Fruit fly (Drosophila melanogaster) ovary, adult (tissue): Measurements from ENCODE around the gene red.

Experiments used
- CG17801 ChIP-seq: fragments of 200-800 bp; optimal IDR thresholded peaks from 2 replicates; lab custom pipeline; 2019; ENCODE audit warnings: missing biosample characterization, mild to moderate bottlenecking, missing genetic modification characterization, moderate library complexity; ENCODE audit not compliant: partially characterized antibody

red gene

DNA sequence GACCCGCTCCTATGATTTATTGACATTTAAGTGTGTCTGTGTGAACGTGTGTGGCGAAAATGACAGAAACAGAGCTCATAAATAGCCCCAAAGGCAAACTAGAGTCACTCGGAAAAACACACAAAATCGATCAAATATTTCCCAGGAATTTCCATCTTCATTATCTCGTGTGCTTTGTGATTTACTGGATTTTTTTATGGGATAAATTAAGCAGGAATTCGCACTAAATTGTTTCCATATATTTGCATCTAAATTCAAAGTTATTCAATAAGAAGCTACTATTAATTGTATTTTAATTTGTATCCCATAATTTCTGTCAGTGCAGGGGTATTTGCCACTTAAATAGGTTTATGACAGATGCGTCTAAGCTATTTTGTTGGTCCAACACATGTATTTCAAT is 43.9 kb downstream of the red start:
- no peak for TF ChIP-seq CG17801 (GFP tag; lab: Kevin White, UChicago)

DNA sequence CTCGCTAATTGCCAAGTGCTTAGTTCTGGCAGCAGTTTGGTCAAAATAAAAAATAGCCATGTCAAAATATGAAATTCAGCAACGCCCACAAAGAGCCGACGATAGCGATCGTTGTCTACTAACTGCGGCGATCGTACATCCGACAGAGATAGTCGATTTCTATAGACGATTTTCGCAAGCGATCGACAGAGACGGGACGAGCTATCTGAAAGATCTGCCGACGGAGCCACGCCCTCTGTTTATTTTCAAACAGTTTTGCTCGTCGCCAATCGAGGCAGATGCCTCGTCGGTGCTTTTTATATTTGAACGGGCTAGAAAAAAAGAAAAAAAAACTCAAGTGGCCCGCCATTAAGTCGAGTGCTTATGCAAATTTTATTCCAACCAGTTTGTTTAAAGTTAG is 46.6 kb downstream of the red start:
- no peak for TF ChIP-seq CG17801 (GFP tag; lab: Kevin White, UChicago)

DNA sequence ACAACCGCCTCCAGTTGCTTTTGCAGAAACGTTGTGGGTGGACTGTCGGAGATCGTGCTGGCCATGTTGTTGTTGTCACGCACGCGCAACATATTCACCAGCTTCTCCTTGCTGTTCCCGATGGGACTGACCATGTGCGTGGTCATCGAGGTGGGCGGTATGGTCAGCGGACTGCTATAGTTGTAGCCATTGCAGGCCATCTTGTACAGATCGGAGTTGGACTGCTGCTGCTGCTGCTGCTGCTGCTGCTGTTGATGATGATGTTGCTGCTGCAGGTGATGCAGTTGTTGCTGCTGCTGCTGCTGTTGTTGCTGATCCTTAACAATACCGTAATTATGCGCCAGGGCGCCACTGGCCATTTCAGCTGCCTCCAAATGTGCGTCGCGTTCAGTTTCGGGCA is 55.9 kb downstream of the red start:
- TF ChIP-seq CG17801 (GFP tag; lab: Kevin White, UChicago): no peak

DNA sequence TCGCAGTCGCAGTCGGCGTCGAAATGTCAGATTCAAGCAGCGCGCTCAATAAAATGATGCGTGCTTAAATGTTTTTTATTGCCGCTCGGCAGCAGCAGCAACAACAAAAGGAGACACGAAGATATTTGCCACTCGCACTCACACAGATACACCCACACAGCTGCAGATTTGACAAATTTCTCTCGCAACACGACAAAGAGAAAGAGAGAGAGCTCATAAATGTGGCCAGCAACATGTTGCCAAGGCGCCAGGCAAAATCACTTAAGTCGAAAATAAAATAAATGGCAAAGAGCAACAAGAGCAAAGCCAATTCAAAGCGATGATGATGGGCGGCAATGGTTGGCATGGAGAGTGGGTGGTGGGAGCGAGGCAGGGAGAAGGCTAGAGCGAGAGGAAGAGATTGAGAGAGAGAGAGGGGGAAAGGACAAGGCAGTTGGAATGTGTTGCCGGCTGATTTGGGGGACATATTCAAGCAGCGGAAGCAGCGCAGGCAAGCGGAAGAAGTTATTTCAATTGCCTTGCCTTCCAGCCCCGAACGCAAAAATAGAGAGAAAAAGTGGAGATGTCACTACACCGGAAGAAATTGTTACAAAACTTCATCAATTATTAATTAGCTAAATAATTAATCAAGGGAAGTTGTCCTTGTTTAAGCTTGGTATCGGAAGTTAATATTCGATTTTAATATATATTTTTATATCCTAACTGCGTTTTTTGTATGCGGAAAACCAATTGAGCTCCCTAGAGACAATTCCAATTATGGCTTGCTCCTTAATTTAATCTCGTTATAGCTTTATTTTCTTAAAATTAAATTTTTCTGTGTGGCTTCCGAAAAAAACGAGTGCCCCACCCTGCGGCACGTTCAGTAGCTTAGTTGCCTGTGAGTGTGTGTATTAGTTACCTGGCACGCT is 58.2 kb downstream of the red start:
- no peak for TF ChIP-seq CG17801 (GFP tag; lab: Kevin White, UChicago)

DNA sequence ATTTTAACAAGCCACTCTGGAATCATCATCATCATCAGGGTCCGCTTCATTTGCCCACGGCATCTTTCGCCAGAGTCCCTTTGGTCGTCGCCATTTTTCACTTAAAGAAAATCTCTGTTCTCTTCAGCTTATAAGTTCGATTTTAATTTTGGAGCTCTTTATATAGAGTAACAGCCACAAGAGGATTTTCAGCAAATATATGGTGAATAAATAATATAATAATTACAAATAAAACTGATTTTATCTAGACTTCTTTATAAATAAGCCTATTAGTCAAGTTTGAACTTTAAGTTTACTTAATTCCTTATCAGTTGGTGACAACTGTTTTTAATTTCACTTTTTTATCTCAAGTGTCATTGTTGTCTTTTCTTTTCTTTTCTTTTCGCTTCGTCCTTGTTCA is 59.6 kb downstream of the red start:
- no peak for TF ChIP-seq CG17801 (GFP tag; lab: Kevin White, UChicago)

DNA sequence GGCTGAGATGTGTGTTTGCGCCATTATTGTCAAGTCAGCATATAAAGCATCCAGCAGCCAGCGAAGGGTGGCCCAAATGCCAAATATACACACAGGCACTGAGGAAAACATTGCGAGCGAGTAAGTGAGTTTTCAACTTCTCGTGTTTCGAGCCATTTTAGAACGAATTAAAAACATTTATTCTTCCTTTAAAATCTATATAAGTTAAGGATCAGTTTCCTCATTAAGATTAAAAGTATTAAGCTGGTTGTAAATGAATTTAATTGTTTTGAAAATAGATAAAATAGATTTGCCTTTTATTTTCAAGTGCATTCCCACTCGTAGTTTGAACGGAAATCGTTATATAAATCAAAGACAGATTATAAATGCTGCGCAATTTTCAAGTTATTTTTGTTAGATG is 62.5 kb downstream of the red start:
- no peak for TF ChIP-seq CG17801 (GFP tag; lab: Kevin White, UChicago)
